Fruit fly (Drosophila melanogaster): Measurements from ENCODE around the gene S1P.

Gene S1P

DNA sequence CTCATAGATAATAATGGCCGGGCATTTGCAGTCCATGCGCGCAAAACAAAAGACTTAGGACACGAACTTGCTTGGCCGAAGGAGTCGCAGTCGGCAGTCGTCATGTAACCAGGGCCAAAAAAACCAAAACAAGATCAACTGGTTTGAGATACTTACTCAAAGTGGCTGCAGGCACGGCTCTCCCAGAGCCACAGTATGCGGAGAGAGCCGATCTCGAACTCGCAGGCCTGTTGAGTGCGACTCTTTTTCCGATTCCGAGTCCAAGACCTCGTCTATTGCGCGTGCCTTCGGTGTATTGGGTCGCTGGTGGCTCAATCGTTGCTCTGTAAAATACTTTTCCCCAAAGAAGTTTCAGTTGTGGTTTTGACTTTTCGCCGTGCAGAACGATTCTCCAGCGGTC, 27.4 kb upstream of the S1P start, which contains the start of gene CG43980 (continued):
- TF ChIP-seq net (GFP tag; optimal IDR thresholded peaks at IDR 0.05) (no peak), cyc (GFP tag; optimal IDR thresholded peaks at IDR 0.05) (no peak), Eip75B (GFP tag; optimal IDR thresholded peaks at IDR 0.05) (no peak), CG1621 (tag; optimal IDR thresholded peaks at IDR 0.05) (no peak), CG9139 (GFP tag; optimal IDR thresholded peaks at IDR 0.05) (no peak), CG11902 (GFP tag; optimal IDR thresholded peaks at IDR 0.05) (no peak), CG6808 (GFP tag; optimal IDR thresholded peaks at IDR 0.05) (peak; percentile 28), lz (GFP tag; optimal IDR thresholded peaks at IDR 0.05) (no peak), Ets21C (GFP tag; optimal IDR thresholded peaks at IDR 0.05) (no peak)

dm6 chr3L:21644176-21644575, 27.0 kb upstream of the S1P start:
- TF ChIP-seq svp (GFP tag) (peak; percentile 5), Lpt (GFP tag; optimal IDR thresholded peaks at IDR 0.05) (peak; percentile 57), Eip78C (GFP tag) (peak; percentile 46), eg (GFP tag; IDR thresholded peaks at IDR 0.05) (0 out of 3 replicates have a peak, but pooled peaks have one; percentile 26), CG6163 (GFP tag; IDR thresholded peaks at IDR 0.05) (0 out of 3 replicates have a peak, but pooled peaks have one; percentile 8), CG31627 (GFP tag; optimal IDR thresholded peaks at IDR 0.05) (no peak)

- peak; percentile 12 for TF ChIP-seq svp (GFP tag)
- TF ChIP-seq Eip78C (GFP tag): peak; percentile 36
- TF ChIP-seq CG9139 (GFP tag; optimal IDR thresholded peaks at IDR 0.05): no peak
Observed at dm6 chr3L:21642908-21643572, 25.9 kb upstream of the S1P start.

DNA sequence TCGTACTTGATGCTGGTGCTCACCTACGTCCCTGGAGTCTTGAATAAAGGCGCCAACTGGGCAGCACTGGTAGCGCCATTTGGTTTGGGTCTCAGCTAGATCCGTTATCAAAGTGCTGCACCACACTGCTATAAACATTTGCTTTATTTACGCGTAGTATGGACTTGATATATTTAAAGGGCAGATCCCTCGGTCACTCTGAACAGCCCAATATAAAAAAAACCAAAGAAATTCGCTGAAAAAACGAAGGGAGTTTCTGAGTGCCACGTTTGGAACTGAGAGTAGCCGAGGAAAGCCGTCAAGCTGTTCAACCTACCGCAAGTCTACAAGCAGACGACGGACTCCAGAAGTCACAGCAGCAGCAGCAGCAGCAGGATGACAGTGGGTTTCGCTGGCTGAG, 23.6 kb upstream of the S1P start, which contains the start of gene Atox1:
Gene Atox1 (plus strand): TSS at position 181 of the 400 bp plus-strand sequence.
- TF ChIP-seq CG11762 (GFP tag; optimal IDR thresholded peaks at IDR 0.05; ENCODE audit: insufficient read depth): no peak
- TF ChIP-seq topi (GFP tag; optimal IDR thresholded peaks at IDR 0.05): no peak
- TF ChIP-seq svp (GFP tag): peak; percentile 66
- no peak for TF ChIP-seq salr (GFP tag; optimal IDR thresholded peaks at IDR 0.05)
- TF ChIP-seq CG4318 (GFP tag; optimal IDR thresholded peaks at IDR 0.05): no peak
- TF ChIP-seq CG6792 (GFP tag; optimal IDR thresholded peaks at IDR 0.05): no peak
- TF ChIP-seq acj6 (GFP tag; optimal IDR thresholded peaks at IDR 0.05): no peak
- no peak for TF ChIP-seq CG32006 (GFP tag; optimal IDR thresholded peaks at IDR 0.05)
- no peak for TF ChIP-seq Eip93F (GFP tag; optimal IDR thresholded peaks at IDR 0.05)
- no peak for TF ChIP-seq Hr38 (GFP tag; optimal IDR thresholded peaks at IDR 0.05)
- peak; percentile 14 for TF ChIP-seq fkh (GFP tag; optimal IDR thresholded peaks at IDR 0.05)
- no peak for TF ChIP-seq lz (GFP tag; optimal IDR thresholded peaks at IDR 0.05)
- TF ChIP-seq Sox102F (GFP tag; optimal IDR thresholded peaks at IDR 0.05): no peak
- TF ChIP-seq Hr4 (GFP tag; optimal IDR thresholded peaks at IDR 0.05): no peak
- TF ChIP-seq CG8119 (GFP tag; IDR thresholded peaks at IDR 0.05): peak; percentile 38; the same call in 2 of the 3 replicates
- TF ChIP-seq net (GFP tag; optimal IDR thresholded peaks at IDR 0.05): no peak
- TF ChIP-seq eg (GFP tag; IDR thresholded peaks at IDR 0.05): peak; percentile 36; the same call in 1 of the 3 replicates
- TF ChIP-seq Eip78C (GFP tag): peak; percentile 81
- TF ChIP-seq Lpt (GFP tag; optimal IDR thresholded peaks at IDR 0.05): no peak
- peak; percentile 60 for TF ChIP-seq CG6163 (GFP tag; IDR thresholded peaks at IDR 0.05)
- TF ChIP-seq CG6808 (GFP tag; optimal IDR thresholded peaks at IDR 0.05): peak; percentile 100
- TF ChIP-seq Ets96B (tag; optimal IDR thresholded peaks at IDR 0.05): no peak
- TF ChIP-seq CG16779 (tag; optimal IDR thresholded peaks at IDR 0.05): no peak
- no peak for TF ChIP-seq Blimp-1 (GFP tag; optimal IDR thresholded peaks at IDR 0.05)
- TF ChIP-seq CG15336 (GFP tag; IDR thresholded peaks at IDR 0.05): peak; percentile 25; the same call in 1 of the 2 replicates
- peak; percentile 41 for TF ChIP-seq CG3032 (tag; optimal IDR thresholded peaks at IDR 0.05)
- TF ChIP-seq esn (GFP tag; optimal IDR thresholded peaks at IDR 0.05): peak; percentile 48
- no peak for TF ChIP-seq vri (GFP tag; optimal IDR thresholded peaks at IDR 0.05)
- TF ChIP-seq CG1621 (tag; optimal IDR thresholded peaks at IDR 0.05): peak; percentile 42
- no peak for TF ChIP-seq Smox (GFP tag; optimal IDR thresholded peaks at IDR 0.05)
- peak in 1 of 2 experiments; percentile 38 for TF ChIP-seq ss (GFP tag; optimal IDR thresholded peaks at IDR 0.05)
- TF ChIP-seq CG3919 (GFP tag; optimal IDR thresholded peaks at IDR 0.05): no peak
- peak; percentile 47 for TF ChIP-seq Sox14 (GFP tag; optimal IDR thresholded peaks at IDR 0.05)
- no peak for TF ChIP-seq CG9139 (GFP tag; optimal IDR thresholded peaks at IDR 0.05)
- TF ChIP-seq CG6854 (GFP tag; optimal IDR thresholded peaks at IDR 0.05): peak; percentile 54
